Worm (Caenorhabditis elegans): Measurements from ENCODE around the gene ZK836.3.

DNA sequence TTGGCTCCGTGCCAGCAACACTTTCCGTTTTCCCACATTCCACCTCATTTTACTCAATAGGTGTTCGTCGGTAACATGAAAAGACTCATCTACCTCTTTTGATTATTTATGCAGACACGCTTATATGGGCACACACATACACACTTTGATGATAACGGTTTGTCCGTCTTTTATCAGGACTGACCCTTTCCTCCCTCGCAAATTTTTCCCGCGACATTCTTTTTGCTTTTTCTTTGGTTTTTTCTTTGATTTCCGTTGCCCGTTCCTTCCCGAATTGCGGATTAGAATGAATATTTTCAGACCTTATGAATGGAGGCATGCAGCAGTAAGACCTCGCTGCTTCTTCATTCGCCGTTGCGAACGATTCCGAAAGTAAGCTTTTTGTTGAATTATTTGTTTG is 17.3 kb upstream of the ZK836.3 start, which contains the start of gene vab-8:
- TF ChIP-seq ama-1 (optimal IDR thresholded peaks at IDR 0.05) (no peak), hnd-1 (tag; optimal IDR thresholded peaks at IDR 0.05) (no peak), tra-4 (tag; optimal IDR thresholded peaks at IDR 0.05) (no peak), flt-1 (GFP tag; IDR thresholded peaks at IDR 0.05) (no peak), tbx-11 (GFP tag; IDR thresholded peaks at IDR 0.05) (no peak), F13C5.2 (tag; optimal IDR thresholded peaks at IDR 0.05) (no peak), B0310.2 (tag; optimal IDR thresholded peaks at IDR 0.05) (no peak), ceh-13 (GFP tag; optimal IDR thresholded peaks at IDR 0.05) (no peak), hmg-4 (GFP tag; optimal IDR thresholded peaks at IDR 0.05) (no peak), sea-1 (GFP tag; conservative IDR thresholded peaks at IDR 0.05) (no peak)
